Fruit fly (Drosophila melanogaster): ENCODE data around the gene kirre.

The kirre gene

DNA sequence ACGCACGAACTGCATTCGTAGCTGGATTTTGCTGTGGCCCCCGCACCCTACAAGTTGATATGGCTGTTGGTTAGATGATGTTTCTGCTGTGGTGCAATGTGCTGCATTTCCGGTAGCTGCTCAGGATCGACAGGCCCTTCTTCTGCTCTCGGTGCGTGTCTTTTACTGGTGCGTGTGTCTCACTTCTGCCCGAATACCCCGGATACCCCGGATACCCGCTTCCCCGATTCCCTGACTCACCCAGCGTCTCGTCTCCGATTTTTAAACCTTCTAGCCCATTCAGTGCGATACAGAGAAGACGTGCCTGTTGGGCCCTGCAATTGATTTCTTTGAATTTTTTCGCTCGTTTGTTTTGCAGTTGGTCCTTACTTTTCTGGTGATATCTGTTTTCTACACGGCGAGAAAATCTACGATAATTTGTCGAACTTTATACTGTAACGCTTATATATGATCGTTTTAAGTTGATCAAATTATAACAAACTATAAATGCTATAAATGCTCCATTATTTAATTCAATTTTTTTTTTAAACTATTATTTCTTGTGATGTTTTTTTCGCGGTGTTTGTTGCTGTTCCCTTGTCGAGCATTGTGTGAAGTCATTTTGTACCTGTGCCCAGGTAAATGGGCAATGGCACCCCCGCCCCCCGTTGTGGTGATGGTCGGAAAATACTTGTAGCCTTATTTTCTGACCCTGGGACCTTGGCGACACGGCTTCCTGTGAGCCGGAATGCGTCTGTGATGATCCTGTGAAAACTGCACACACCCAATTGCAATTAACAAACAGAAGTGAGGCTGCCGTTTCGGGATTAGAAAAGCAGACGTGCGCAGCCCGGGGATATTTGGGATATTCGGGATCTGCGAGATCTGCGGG lies 245.0 kb downstream of the kirre start:
- no peak for TF ChIP-seq CG17801 (GFP tag; optimal IDR thresholded peaks at IDR 0.05; ENCODE audit: partially characterized antibody)

DNA sequence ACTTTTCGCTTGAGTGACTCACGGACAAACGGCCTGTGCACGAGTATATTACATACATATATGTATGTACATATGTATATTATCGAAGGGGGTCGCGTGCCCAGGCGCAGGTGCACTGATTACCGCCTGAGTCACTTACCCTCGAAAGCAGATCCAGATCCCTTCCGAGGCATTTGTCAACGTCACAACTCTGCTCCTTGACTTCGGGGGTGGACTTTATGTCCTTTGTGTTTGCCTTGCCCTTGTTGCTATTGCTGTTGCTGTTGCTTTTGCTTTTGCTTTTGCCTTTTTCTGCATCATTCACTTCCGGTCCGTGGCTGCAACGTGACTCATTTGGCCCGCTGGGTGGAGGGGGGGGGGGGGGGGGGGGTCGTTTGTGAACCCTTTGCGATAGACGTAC lies 247.1 kb downstream of the kirre start:
- TF ChIP-seq CG17801 (GFP tag; optimal IDR thresholded peaks at IDR 0.05; ENCODE audit: partially characterized antibody), result no peak

DNA sequence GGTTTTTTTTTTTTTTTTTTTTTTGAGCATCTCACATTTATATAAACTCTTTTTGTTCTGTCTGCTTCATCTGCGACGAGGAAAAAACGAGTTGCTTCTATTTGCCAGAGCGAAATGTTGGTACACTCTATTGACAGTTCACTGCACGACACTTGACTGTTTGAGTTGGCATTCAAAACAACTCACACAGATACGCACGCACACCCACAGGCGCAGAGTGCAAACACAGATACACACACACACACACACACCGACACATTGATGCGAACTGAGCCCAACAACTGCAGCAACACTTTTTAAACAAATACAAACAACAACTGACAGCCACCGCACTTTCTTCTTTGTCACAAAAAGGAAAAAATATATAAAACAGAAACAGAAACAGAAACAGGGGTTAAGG lies 249.1 kb downstream of the kirre start:
- no peak for TF ChIP-seq CG17801 (GFP tag; optimal IDR thresholded peaks at IDR 0.05; ENCODE audit: partially characterized antibody)

DNA sequence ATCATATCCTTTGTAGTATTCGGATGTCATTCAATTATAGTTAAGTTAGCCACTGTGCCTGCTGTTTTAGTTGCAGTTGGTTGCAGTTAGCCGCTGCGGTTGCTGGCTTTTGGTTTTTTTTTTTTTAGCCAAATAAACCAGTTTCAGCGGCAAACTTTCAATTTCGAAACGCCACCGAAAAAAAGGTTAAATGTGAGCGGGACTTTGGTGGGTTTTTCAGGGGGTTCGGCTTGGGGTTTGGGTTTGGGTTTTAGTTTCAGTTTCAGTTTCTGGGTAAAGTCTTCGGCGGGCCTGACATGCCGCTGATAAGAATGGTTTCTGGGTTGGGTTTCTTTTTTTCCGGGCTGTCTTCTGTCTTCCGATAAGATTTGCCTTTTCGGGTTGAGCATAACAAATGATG lies 250.8 kb downstream of the kirre start:
- no peak for TF ChIP-seq CG17801 (GFP tag; optimal IDR thresholded peaks at IDR 0.05; ENCODE audit: partially characterized antibody)

DNA sequence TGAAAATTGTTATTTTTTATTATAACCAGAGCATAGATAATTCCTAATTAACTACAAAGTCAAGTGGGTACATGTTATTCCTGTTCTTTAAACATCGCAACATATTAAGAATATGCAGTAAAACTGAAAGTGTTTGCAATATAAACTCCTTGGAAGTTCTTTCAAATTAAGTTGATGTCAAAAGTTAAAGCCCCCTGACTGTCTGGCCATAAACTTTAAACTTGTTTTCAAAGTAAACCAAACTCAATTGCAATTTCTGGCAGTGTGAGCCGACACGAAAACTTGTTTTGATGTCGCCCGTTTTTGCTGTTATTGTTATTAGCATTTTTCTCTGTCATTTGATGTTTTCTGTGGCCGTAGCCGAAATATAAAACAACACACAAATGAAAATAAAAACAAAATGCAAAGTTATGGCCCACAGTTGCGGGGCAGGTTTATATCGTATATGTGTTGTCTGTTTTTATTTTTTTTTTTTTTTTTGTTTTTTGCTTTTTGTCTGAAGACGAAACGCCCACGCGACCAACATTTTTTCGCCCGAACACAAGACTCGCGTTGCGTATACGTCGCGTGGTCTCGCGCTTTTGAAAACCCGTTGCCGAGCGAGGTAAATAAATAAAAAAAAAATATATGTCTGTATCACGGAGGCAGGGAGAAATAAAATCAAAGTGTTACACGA lies 253.1 kb downstream of the kirre start:
- no peak for TF ChIP-seq CG17801 (GFP tag; optimal IDR thresholded peaks at IDR 0.05; ENCODE audit: partially characterized antibody)

DNA sequence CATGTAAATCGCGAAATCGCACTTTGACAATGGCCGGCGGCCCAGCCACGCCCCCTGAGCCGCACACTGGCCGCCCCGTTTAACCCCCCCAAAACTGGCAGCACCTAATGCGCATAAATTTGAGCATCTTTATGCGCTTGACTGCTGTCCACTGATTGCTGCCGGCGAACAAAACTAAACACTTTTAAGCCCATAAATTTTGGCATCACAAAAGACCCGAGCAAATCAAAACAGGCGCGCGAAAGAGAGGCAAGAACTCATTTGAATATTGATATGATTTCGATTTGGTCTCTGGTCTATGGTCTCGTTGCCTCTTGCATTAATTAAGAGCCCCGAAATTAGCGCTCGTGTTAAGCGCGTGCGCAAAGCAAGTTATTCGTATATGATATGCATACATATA lies 262.0 kb downstream of the kirre start:
- TF ChIP-seq CG17801 (GFP tag; optimal IDR thresholded peaks at IDR 0.05; ENCODE audit: partially characterized antibody), result no peak

DNA sequence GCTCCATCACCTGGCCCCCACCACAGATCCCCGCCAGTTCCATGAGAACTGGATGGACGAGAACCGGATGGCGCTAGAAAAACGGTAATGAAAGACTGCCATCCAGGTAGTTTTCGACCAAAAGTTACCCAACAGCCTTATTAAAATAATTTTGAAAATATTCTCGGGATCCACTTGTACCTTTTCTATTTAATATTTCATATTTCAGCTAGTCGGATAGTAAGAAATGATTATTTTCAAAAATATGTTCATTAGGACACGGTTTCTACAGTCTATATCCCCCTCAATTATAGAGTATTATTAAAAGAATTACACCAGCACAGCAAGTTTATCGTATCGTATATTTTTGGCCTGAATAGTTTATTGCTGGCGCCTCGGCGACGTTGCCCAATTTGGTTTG lies 265.6 kb downstream of the kirre start:
- no peak for TF ChIP-seq CG17801 (GFP tag; optimal IDR thresholded peaks at IDR 0.05; ENCODE audit: partially characterized antibody)

DNA sequence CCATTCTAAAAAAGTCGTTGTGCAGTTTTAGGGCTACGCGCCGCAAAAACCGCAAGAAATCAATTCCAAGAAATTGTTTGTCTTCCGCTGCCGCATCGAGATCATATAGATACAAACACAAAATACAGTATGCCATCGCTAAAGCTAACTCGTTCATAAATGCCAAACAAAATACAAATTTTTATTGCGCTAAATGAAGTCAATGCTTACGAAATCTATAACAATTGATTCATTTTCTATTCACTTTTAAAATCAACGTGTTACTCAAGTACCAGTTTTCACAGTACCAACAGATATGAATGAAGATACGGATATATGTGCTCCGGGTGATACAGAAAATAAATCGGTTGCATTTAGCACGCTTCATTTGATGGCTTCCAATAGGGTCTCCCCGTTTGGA lies 267.6 kb downstream of the kirre start:
- no peak for TF ChIP-seq CG17801 (GFP tag; optimal IDR thresholded peaks at IDR 0.05; ENCODE audit: partially characterized antibody)

DNA sequence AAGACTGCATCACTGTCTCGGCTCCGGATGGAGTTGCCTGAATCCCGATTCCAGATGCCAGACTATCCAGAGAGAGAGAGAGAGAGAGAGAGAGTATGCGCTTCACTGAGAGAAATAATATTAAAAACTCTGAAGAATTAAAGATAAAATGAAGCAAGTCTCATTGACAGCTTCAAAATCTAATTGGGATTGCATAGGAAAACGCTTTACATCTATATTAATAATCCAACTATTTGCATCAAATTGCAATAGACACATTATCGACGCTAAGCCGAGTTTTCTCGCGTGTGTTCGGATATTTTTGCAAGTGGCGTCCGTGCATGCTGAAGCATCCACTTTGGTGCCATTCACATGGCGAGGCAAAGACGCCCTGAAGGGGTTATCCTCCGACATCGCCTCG lies 269.8 kb downstream of the kirre start:
- no peak for TF ChIP-seq CG17801 (GFP tag; optimal IDR thresholded peaks at IDR 0.05; ENCODE audit: partially characterized antibody)

DNA sequence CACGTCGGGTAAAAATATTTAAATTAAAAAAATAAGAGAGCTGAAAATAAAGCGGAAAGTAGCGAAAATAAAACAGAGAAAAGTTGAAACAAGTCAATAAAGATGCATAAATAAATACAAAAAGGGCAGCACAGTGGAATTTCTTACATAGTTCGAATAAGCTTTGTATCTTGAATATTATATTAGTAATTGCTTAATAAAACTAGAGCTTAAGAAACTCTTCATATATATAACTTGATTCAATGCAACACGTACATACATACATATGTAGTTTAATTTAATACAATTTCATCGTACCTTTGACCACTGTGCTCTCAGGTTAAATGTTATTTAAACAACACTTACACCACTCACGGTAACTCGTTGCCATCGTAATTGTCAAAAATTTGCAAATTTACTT lies 271.9 kb downstream of the kirre start:
- no peak for TF ChIP-seq CG17801 (GFP tag; optimal IDR thresholded peaks at IDR 0.05; ENCODE audit: partially characterized antibody)

DNA sequence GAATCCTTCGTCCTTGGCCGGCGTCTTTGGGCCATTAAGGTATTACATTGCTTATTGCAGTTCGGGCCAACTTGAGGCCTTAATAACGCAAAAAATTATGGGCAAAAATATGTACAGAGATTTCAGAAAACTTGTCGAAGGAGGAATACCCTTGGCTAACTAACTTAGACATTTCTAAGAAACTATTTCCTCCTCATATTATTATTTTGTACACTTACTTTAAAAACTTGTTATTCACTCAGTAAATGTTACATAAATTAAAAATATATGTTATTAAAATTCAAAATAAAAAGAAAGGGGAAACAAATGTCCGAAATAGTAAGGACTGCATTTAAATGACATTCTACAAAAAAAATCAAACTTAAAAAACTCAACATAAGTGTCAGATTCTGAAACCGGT lies 273.1 kb downstream of the kirre start:
- TF ChIP-seq CG17801 (GFP tag; optimal IDR thresholded peaks at IDR 0.05; ENCODE audit: partially characterized antibody), result no peak

DNA sequence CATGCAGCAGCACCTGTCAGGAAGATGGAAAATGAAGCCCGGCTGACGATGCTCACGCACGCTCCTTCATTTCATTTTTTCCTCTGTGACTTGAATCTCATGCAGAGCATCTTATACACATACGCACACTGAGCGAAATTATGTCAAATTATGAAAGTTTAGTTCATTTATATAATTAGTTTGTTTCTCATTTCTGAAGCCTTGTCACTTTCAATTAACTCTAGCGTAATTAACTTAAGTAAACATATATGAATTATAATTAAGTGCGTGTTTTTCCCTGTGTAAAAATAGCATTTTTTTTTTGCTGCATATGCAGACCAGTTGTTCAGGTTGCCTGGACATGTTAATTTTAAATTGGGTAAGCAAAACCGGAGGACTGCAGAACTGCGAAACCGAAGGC lies 276.3 kb downstream of the kirre start:
- no peak for TF ChIP-seq CG17801 (GFP tag; optimal IDR thresholded peaks at IDR 0.05; ENCODE audit: partially characterized antibody)

DNA sequence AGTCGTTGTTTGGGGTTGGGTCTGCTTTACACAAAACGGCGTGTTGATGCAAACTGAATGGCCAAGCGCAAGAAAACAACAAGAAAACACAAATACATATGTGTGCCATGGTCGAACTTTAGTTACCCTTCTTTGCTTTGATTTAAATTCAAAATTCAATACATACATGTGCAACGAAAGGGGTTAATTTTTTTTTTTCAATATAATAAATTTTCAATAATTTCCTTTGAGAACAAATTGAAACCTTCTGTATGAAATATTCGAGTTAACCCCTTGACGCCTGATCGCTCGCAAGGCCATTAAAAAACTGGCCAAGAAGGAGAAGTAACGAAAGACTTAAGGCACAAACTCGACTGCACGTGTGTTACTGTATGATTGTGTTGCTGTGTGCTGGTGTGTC lies 278.5 kb downstream of the kirre start:
- TF ChIP-seq CG17801 (GFP tag; optimal IDR thresholded peaks at IDR 0.05; ENCODE audit: partially characterized antibody), result no peak

DNA sequence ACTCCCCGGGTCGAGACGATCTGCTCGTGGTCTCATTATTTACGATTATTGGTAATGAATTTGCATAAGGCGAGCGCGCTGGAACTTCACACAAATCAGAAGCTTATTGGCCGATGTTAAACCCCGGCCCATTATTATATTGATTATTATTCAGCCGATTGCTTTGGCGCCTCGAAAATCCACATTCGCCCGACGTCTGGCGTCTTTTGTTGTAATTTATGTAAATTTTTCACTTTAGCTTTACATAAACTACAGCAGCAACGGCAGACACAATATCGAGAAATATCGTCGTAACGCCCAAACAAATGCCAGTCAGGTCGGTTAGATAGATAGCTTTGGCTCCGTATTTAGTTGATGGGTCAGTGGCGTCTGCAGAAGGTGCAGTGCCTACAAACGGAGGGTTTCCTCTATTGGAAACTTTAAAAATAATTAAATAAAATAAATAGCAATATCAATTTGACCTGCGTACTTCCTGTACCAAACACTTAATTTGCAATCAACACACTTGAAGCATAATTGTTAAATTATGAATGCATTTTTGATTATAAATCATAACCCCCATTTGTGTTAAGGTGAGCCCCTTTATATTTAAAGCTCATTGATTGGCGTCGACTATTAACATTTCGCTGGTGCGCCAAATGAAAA lies 279.3 kb downstream of the kirre start:
- no peak for TF ChIP-seq CG17801 (GFP tag; optimal IDR thresholded peaks at IDR 0.05; ENCODE audit: partially characterized antibody)

DNA sequence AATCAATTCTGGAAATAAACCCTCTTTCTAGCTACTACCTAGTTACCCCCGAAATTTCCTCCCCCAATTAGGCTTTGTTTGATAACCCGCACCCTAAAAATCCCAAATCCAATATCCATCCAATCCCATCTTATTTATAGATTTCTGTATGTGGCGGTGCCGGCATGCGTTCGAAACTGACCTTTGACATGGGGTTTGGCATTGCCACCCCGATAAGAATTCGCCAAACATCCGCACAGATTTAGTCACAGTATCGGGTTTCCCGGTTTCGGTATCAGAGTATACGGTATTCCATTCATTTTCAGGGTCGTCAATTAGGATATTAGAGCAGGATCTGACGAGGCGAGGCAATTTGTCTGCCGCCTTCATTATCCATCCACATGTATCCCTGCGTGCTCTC lies 281.4 kb downstream of the kirre start:
- TF ChIP-seq CG17801 (GFP tag; optimal IDR thresholded peaks at IDR 0.05; ENCODE audit: partially characterized antibody), result no peak

DNA sequence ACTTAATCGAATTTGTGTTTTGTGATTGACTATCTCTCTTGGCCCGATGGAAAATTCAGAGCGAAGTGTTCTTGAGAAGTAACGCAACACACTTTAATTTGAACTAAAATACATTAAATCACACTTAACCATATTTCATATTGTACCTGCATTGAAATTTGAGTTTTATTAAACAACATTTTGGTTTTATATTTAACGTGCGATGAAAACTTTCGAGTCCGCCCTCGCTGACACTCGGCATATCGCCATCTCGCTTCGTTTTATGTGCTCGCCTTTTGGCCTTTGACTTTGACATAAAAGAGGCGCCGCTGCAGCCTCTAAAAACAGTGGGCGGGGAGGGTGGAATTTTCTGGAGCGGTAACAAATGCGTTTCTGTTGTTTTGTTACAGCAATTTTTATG lies 282.3 kb downstream of the kirre start:
- no peak for TF ChIP-seq CG17801 (GFP tag; optimal IDR thresholded peaks at IDR 0.05; ENCODE audit: partially characterized antibody)
